Fruit fly (Drosophila melanogaster): ENCODE results near the gene RpL7-like.

The RpL7-like gene

dm6 chr2L:12063035-12063434 is 6.9 kb downstream of the RpL7-like start, which contains the start of gene Rab3-GAP (continued):
- TF ChIP-seq ind (GFP tag; optimal IDR thresholded peaks at IDR 0.05) (peak; percentile 11), Dll (GFP tag; IDR thresholded peaks at IDR 0.05; ENCODE audit: partially characterized antibody) (peak; percentile 76), CG3726 (GFP tag; IDR thresholded peaks at IDR 0.05) (no peak), MBD-R2 (GFP tag; IDR thresholded peaks at IDR 0.05) (peak; percentile 82), Pdp1 (GFP tag; optimal IDR thresholded peaks at IDR 0.05) (peak in 1 of 2 experiments; percentile 37), HmgD (GFP tag; optimal IDR thresholded peaks at IDR 0.05) (no peak), Dref (GFP tag; IDR thresholded peaks at IDR 0.05) (peak; percentile 84), Gug (GFP tag; IDR thresholded peaks at IDR 0.05) (no peak), CG12104 (GFP tag; optimal IDR thresholded peaks at IDR 0.05) (no peak), crp (GFP tag; optimal IDR thresholded peaks at IDR 0.05) (peak; percentile 48 to 93), otp (GFP tag; IDR thresholded peaks at IDR 0.05) (no peak), usp (GFP tag; optimal IDR thresholded peaks at IDR 0.05) (no peak), CG7963 (GFP tag; IDR thresholded peaks at IDR 0.05; ENCODE audit: partially characterized antibody) (peak; percentile 42; the same call in 1 of the 3 replicates), CG8944 (GFP tag; optimal IDR thresholded peaks at IDR 0.05) (no peak), Hr3 (GFP tag; optimal IDR thresholded peaks at IDR 0.05) (peak; percentile 14), zfh1 (GFP tag; IDR thresholded peaks at IDR 0.05) (peak; percentile 51; the same call in 1 of the 3 replicates), Hey (tag; optimal IDR thresholded peaks at IDR 0.05) (no peak), Fer3 (tag; optimal IDR thresholded peaks at IDR 0.05) (peak; percentile 34), Doc3 (GFP tag; IDR thresholded peaks at IDR 0.05; ENCODE audit: partially characterized antibody) (peak; percentile 48), stc (GFP tag; IDR thresholded peaks at IDR 0.05) (no peak; the same call in 1 of the 2 replicates), emc (GFP tag; optimal IDR thresholded peaks at IDR 0.05) (no peak), E2f2 (GFP tag; IDR thresholded peaks at IDR 0.05) (peak; percentile 23; the same call in 1 of the 2 replicates), CG31388 (GFP tag; optimal IDR thresholded peaks at IDR 0.05) (no peak), HLH4C (GFP tag; IDR thresholded peaks at IDR 0.05; ENCODE audit: partially characterized antibody) (peak; percentile 48), Lhr (GFP tag; optimal IDR thresholded peaks at IDR 0.05) (no peak), hbn (GFP tag; IDR thresholded peaks at IDR 0.05; ENCODE audit: partially characterized antibody) (peak; percentile 63), Stat92E (GFP tag; optimal IDR thresholded peaks at IDR 0.05) (peak in 1 of 3 experiments; percentile 19), CG8281 (tag; optimal IDR thresholded peaks at IDR 0.05) (no peak), pzg (GFP tag; optimal IDR thresholded peaks at IDR 0.05) (peak; percentile 52), Scr (GFP tag; IDR thresholded peaks at IDR 0.05; ENCODE audit: partially characterized antibody) (peak; percentile 48), az2 (GFP tag; optimal IDR thresholded peaks at IDR 0.05) (peak; percentile 33), onecut (GFP tag; IDR thresholded peaks at IDR 0.05) (peak; percentile 29; the same call in 1 of the 2 replicates), CG13624 (GFP tag; optimal IDR thresholded peaks at IDR 0.05) (peak; percentile 1), CG4617 (GFP tag; optimal IDR thresholded peaks at IDR 0.05; ENCODE audit: borderline replicate concordance) (peak; percentile 6), CG3065 (GFP tag; optimal IDR thresholded peaks at IDR 0.05) (no peak), psq (GFP tag; optimal IDR thresholded peaks at IDR 0.05) (no peak), Dp (GFP tag; optimal IDR thresholded peaks at IDR 0.05) (peak; percentile 10), bsh (GFP tag; optimal IDR thresholded peaks at IDR 0.05) (peak in 1 of 2 experiments; percentile 39), sens-2 (GFP tag; IDR thresholded peaks at IDR 0.05) (no peak), CG12071 (GFP tag; optimal IDR thresholded peaks at IDR 0.05) (no peak), CkIIα-i1 (GFP tag; IDR thresholded peaks at IDR 0.05) (no peak), CG8924 (tag; optimal IDR thresholded peaks at IDR 0.05) (peak; percentile 20), CG6813 (GFP tag; optimal IDR thresholded peaks at IDR 0.05) (no peak), lilli (GFP tag; optimal IDR thresholded peaks at IDR 0.05) (peak; percentile 37), unpg (GFP tag; optimal IDR thresholded peaks at IDR 0.05) (peak; percentile 45), Myb (GFP tag; optimal IDR thresholded peaks at IDR 0.05) (peak; percentile 9), chif (GFP tag; optimal IDR thresholded peaks at IDR 0.05) (peak in 1 of 2 experiments; percentile 16), ara (GFP tag; IDR thresholded peaks at IDR 0.05) (0 out of 2 replicates have a peak, but pooled peaks have one; percentile 7), CG17829 (tag; optimal IDR thresholded peaks at IDR 0.05) (peak; percentile 70), CG4282 (GFP tag; optimal IDR thresholded peaks at IDR 0.05) (no peak)

All from whole organism, embryonic.